Worm (Caenorhabditis elegans) whole organism, dauer: ENCODE results near the gene nlp-58.

Experiments
- unc-62 ChIP-seq: sonication (generic microtip); optimal IDR thresholded peaks from 2 replicates; lab custom pipeline; 2017; ENCODE audit warnings: missing biosample characterization, missing genetic modification reagents, missing genetic modification characterization

The nlp-58 gene

ce11 chrV:9964152-9964785 lies 15.5 kb upstream of the nlp-58 start:
- TF ChIP-seq unc-62 (GFP tag; lab: Kevin White, UChicago): no peak

DNA sequence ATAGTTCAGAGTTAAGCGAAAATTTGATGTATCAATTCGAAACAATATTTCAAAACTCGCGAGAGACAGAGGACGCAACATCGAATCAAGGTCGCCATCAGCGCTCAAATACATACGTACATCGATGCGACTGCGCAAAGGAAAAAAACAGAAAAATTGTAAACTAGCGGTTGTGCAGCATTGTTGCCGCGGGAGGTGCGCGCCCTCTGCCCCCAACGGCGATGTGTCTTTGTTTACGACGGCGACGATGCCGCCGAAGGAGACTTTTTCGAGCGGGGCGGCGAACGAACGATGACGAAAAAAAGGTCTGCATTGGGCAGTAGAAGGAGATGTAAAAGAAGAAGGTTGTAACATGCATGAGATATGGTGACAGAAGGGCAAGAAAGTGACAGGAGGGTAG lies 14.2 kb upstream of the nlp-58 start:
- no peak for TF ChIP-seq unc-62 (GFP tag; lab: Kevin White, UChicago)

DNA sequence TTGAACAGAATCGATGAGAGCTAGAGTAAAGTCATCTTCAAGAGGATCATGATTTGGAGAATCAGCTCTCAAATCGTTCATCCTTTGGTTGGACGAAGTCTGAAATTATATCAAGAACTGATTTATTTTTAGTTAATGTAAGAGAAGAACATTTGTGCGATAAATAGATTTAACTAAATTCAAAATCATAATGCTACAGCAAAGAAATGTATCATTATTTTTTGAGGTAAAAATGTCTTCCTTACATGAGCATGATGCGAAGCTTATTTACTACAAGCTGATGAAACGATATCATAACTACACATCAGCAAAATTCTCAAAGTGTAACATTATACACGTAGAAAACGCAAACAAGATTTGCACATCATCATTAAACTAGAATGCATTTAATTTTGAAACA lies 13.7 kb upstream of the nlp-58 start, which contains the start of gene madf-4:
Gene madf-4, minus strand, starts transcription at position 101 of the 400 bp plus-strand sequence.
- no peak for TF ChIP-seq unc-62 (GFP tag; lab: Kevin White, UChicago)

DNA sequence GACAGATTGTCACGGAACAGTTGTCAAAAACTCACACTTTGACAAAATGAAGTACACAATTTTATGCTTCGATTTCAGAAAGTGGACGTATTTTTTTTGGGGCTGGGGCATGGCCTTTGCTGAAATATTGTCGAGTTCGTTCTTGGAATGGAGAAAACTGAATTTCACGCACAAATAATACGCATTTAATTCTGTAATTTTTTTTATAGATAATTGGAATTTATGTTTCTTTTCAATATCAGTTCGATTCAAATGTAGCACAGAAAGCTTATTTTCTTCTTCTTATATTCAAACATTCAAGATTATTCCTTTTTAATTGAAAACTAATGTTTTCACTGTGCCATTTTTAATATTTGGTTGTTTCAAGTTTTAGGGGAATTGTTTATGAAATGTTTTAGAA lies 11.6 kb upstream of the nlp-58 start, which contains the start of gene T07C12.10:
Gene T07C12.10, minus strand, starts transcription at position 101 of the 400 bp plus-strand sequence.
- TF ChIP-seq unc-62 (GFP tag; lab: Kevin White, UChicago): no peak

ce11 chrV:9958654-9959053 lies 9.9 kb upstream of the nlp-58 start:
- no peak for TF ChIP-seq unc-62 (GFP tag; lab: Kevin White, UChicago)

- TF ChIP-seq unc-62 (GFP tag; lab: Kevin White, UChicago): no peak
Measured at ce11 chrV:9958231-9958630, 9.5 kb upstream of the nlp-58 start, which contains the start of gene anmt-3. Gene anmt-3 (minus strand): TSS chrV:9958331.

ce11 chrV:9952396-9952795 lies 3.7 kb upstream of the nlp-58 start, which contains the start of gene mam-5:
Gene mam-5 (plus strand): TSS chrV:9952699.
- TF ChIP-seq unc-62 (GFP tag; lab: Kevin White, UChicago): no peak

ce11 chrV:9950861-9951260 lies 2.1 kb upstream of the nlp-58 start, which contains the start of gene ttr-46:
Gene ttr-46 (plus strand): TSS chrV:9951233.
- no peak for TF ChIP-seq unc-62 (GFP tag; lab: Kevin White, UChicago)

DNA sequence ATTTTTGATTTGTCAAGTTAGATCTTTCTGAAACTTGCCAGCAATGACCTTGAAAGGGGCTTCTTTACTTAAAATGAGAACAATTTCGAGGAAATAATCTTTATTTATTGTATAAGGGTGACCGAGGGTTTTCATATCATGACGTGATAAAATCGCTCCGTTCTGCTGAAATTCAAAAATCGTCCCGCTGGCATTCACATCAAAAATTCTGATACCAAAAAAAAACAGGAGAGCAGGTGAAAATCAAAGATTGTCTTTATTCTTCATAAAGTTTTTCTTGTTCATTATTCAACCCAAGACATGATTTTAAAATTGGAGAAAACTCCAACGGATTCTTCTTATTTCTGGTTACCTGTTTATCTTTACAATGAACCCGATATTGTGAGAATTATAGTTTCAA lies 4.6 kb downstream of the nlp-58 start, which contains the start of gene sre-28:
Gene sre-28, plus strand, starts transcription at position 301 of the 400 bp plus-strand sequence.
- TF ChIP-seq unc-62 (GFP tag; lab: Kevin White, UChicago): no peak

ce11 chrV:9943039-9943438 lies 5.7 kb downstream of the nlp-58 start, which contains the start of gene fipr-12:
Gene fipr-12 (plus strand): TSS chrV:9943339.
- TF ChIP-seq unc-62 (GFP tag; lab: Kevin White, UChicago): no peak

DNA sequence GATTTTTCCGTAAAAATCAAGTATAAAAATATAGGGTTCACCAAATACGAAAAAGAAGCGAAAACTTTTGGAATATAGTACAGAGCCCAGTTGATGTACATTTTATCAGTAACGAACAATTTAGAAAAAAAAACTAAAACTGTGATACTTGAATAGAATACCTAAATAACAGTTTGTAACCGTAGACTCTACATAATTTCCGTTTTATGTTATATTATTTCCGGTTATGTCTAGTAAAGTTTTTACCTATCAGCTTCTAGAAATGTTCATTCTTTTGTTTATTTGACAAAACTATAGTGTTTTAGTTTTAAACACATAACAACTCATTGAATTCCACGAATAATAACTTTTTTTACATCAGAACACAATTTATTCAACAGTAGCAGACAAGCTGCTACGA lies 11.3 kb downstream of the nlp-58 start, which contains the start of gene srj-33:
Gene srj-33, minus strand, starts transcription at position 101 of the 400 bp plus-strand sequence.
- TF ChIP-seq unc-62 (GFP tag; lab: Kevin White, UChicago): no peak

DNA sequence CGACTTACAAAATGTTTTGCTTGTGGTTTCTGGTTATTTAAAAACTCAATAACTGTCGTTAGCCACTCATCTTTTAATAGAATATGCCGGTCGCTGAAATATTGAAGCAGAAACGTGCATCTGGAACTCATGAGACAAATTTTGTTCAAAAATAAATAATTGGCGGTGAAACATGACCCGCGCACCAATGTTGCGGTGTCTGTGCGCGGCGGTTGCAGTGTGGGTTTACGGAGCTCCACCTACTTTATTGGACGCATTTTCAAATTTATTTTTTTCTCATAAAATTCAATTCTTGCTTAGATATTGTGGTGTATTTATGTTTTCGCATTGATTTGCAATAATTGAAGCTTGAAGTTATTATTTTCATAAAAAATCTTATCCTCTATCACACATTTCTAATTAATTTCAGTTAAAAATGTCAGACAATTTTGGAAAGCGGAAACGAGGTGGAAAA lies 18.1 kb downstream of the nlp-58 start, which contains the start of the genes rmh-2 and suds-3:
Gene rmh-2, minus strand, starts transcription at position 164 of the 454 bp plus-strand sequence.
Gene suds-3, plus strand, starts transcription at position 404 of the 454 bp plus-strand sequence.
- no peak for TF ChIP-seq unc-62 (GFP tag; lab: Kevin White, UChicago)

DNA sequence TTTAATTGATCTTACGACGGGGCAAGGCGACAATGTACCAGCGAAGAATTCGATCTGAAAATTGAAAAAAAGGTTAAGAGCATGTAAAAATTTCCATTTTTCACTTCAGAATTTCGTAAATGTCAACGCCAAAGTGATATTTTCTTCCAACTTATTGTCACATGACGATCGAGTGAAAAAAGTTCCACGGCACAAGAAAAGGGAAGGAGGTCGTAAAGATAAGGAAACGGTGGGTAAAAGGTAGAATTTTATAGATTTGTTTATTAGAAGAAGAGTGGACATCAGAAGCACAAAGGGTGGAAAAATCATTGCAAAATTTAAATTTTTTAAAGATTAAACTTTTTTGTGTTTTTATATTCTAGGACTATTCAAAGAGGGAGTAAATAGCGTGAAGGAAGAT lies 20.8 kb downstream of the nlp-58 start:
- TF ChIP-seq unc-62 (GFP tag; lab: Kevin White, UChicago): no peak

ce11 chrV:9927381-9927780 lies 21.4 kb downstream of the nlp-58 start:
- no peak for TF ChIP-seq unc-62 (GFP tag; lab: Kevin White, UChicago)

DNA sequence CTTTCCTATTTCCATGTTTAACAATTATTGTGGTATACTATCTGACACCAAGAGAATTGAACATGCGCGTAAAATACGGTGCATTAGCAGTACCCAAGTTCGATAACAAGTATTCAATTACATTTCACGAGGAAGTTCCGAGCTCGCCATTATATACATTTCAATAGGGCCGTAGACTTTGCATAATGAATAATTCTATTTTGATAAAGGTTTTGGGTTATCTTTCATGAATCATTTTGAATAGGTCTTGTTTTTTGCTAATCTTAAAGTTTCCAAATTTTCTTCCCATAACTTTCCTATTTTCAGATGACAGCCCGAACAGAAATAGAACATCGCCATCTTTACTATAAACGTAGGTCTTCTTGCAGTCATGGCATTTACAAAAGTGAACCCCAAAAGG lies 22.5 kb downstream of the nlp-58 start, which contains the start of gene C50H2.13:
Gene C50H2.13, plus strand, starts transcription at position 301 of the 400 bp plus-strand sequence.
- no peak for TF ChIP-seq unc-62 (GFP tag; lab: Kevin White, UChicago)

ce11 chrV:9925647-9926046 lies 23.1 kb downstream of the nlp-58 start:
- no peak for TF ChIP-seq unc-62 (GFP tag; lab: Kevin White, UChicago)
